Worm (Caenorhabditis elegans): ENCODE measurements around the gene ile-2.

Gene ile-2

ce11 chrX:810694-811093, 42.3 kb downstream of the ile-2 start, which contains the start of gene F25E2.2:
Gene F25E2.2, minus strand, starts transcription at chrX:810794.
- no peak for TF ChIP-seq ceh-16 (tag; optimal IDR thresholded peaks at IDR 0.05)
- TF ChIP-seq crh-2 (tag; optimal IDR thresholded peaks at IDR 0.05), result no peak
- no peak for TF ChIP-seq aly-2 (tag; optimal IDR thresholded peaks at IDR 0.05)
- TF ChIP-seq unc-55 (GFP tag; optimal IDR thresholded peaks at IDR 0.05), result no peak
- no peak for TF ChIP-seq lin-11 (tag; optimal IDR thresholded peaks at IDR 0.05)
- no peak for TF ChIP-seq sem-4 (tag; optimal IDR thresholded peaks at IDR 0.05)
- no peak for TF ChIP-seq mdl-1 (tag; optimal IDR thresholded peaks at IDR 0.05)
- no peak for TF ChIP-seq nhr-129 (tag; optimal IDR thresholded peaks at IDR 0.05)
- TF ChIP-seq nhr-25 (tag; optimal IDR thresholded peaks at IDR 0.05), result no peak
- TF ChIP-seq ztf-4 (tag; optimal IDR thresholded peaks at IDR 0.05), result no peak
- no peak for TF ChIP-seq lin-39 (tag; optimal IDR thresholded peaks at IDR 0.05)
- TF ChIP-seq unc-39 (tag; optimal IDR thresholded peaks at IDR 0.05), result no peak
- no peak for TF ChIP-seq nhr-237 (tag; optimal IDR thresholded peaks at IDR 0.05)

DNA sequence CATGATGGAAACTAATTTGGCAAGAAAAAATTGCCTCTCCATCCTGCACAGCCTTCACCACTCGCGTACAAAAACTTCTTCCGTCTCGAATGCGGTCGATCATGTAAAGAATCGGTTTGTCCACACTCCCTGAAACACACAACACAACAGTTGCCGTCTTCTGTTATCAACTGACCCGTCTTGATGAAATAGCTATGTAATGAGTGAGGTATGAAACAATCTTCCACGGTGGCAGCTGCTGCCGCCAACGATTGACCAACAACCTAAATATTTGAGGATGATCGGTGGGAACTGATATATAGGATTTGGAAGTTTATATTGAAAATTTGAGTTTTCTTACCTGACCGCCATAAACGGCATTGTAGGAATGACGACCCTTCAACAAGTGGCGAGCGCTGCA, 43.9 kb downstream of the ile-2 start:
- no peak for TF ChIP-seq aly-2 (tag; optimal IDR thresholded peaks at IDR 0.05)
- TF ChIP-seq nhr-21 (tag; optimal IDR thresholded peaks at IDR 0.05), result no peak
- TF ChIP-seq lsy-2 (tag; optimal IDR thresholded peaks at IDR 0.05), result peak in 1 of 2 experiments; percentile 17
- no peak for TF ChIP-seq nhr-25 (tag; optimal IDR thresholded peaks at IDR 0.05)
- no peak for TF ChIP-seq crh-2 (tag; optimal IDR thresholded peaks at IDR 0.05)
- no peak for TF ChIP-seq C34F6.9 (tag; optimal IDR thresholded peaks at IDR 0.05)
- no peak for TF ChIP-seq sem-4 (tag; optimal IDR thresholded peaks at IDR 0.05)
- no peak for TF ChIP-seq nhr-23 (tag; optimal IDR thresholded peaks at IDR 0.05)
- no peak for TF ChIP-seq skn-1 (tag; optimal IDR thresholded peaks at IDR 0.05)
- TF ChIP-seq lin-39 (tag; optimal IDR thresholded peaks at IDR 0.05), result no peak
- TF ChIP-seq F13H6.1 (tag; optimal IDR thresholded peaks at IDR 0.05), result peak; percentile 14
- no peak for TF ChIP-seq nhr-12 (tag; optimal IDR thresholded peaks at IDR 0.05)
- TF ChIP-seq Y55F3AM.14 (GFP tag; optimal IDR thresholded peaks at IDR 0.05), result no peak
- peak; percentile 40 for TF ChIP-seq nhr-129 (tag; optimal IDR thresholded peaks at IDR 0.05)
- no peak for TF ChIP-seq lin-11 (tag; optimal IDR thresholded peaks at IDR 0.05)
- no peak for TF ChIP-seq zag-1 (tag; optimal IDR thresholded peaks at IDR 0.05)
- no peak for TF ChIP-seq nhr-11 (tag; optimal IDR thresholded peaks at IDR 0.05)

- no peak for TF ChIP-seq nhr-6 (tag; optimal IDR thresholded peaks at IDR 0.05)
- TF ChIP-seq nhr-25 (tag; optimal IDR thresholded peaks at IDR 0.05), result no peak
- no peak for TF ChIP-seq R02D3.7 (tag; optimal IDR thresholded peaks at IDR 0.05)
- no peak for TF ChIP-seq mdl-1 (tag; optimal IDR thresholded peaks at IDR 0.05)
Measured at ce11 chrX:813063-813462, 44.7 kb downstream of the ile-2 start, which contains the start of gene F25E2.3. Gene F25E2.3, minus strand, starts transcription at chrX:813163.

DNA sequence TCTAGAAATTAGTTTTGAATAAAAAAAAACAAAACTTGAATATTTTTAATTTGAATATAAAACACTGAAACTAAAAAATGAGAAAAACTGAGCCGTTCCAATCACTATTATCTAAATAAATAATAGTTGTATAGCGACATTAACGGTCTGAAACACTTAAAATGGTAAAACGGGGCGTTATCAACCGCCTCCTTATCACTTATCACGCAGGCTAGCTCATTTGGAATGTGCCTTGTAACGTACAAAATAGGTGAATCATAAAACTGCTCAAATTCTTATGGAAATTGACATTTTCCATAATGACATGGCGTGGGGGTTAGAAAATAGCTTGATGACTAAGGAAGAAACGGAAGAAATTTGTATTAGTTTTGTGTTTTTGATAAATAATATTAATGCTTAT, 47.5 kb downstream of the ile-2 start, which contains the start of gene ifd-2:
Gene ifd-2 (minus strand): TSS at position 1 of the 400 bp plus-strand sequence.
- TF ChIP-seq fos-1 (tag; optimal IDR thresholded peaks at IDR 0.05) (peak; percentile 94), crh-2 (tag; optimal IDR thresholded peaks at IDR 0.05) (peak; percentile 42), sem-4 (tag; optimal IDR thresholded peaks at IDR 0.05) (no peak), nhr-237 (tag; optimal IDR thresholded peaks at IDR 0.05) (no peak)

DNA sequence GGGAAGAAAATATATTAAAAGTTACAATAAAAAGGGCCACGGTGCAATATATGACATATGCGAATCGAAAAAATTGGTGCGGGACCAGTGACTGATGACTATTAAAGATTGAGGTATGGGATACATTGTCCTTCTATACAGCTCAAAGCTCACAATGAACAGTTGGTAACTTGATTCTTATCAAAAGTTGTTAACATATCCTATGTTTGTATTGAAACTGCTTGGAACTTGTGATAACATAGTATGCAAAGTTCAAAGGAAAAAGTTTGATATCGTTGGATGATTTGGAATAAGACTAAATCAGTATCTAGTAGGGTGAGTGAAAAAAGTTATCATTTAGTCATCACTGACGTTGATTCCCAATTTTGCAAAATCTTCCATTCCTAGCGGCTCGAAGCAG, 49.6 kb downstream of the ile-2 start:
- no peak for TF ChIP-seq lin-11 (tag; optimal IDR thresholded peaks at IDR 0.05)
- no peak for TF ChIP-seq C34F6.9 (tag; optimal IDR thresholded peaks at IDR 0.05)
- TF ChIP-seq fos-1 (tag; optimal IDR thresholded peaks at IDR 0.05), result no peak
- TF ChIP-seq R02D3.7 (tag; optimal IDR thresholded peaks at IDR 0.05), result no peak
- no peak for TF ChIP-seq ceh-16 (tag; optimal IDR thresholded peaks at IDR 0.05)
- TF ChIP-seq nhr-12 (tag; optimal IDR thresholded peaks at IDR 0.05), result no peak
- TF ChIP-seq nhr-237 (tag; optimal IDR thresholded peaks at IDR 0.05), result no peak
- TF ChIP-seq Y55F3AM.14 (GFP tag; optimal IDR thresholded peaks at IDR 0.05), result no peak
- no peak for TF ChIP-seq nhr-23 (tag; optimal IDR thresholded peaks at IDR 0.05)
- no peak for TF ChIP-seq aly-2 (tag; optimal IDR thresholded peaks at IDR 0.05)
- no peak for TF ChIP-seq nhr-25 (tag; optimal IDR thresholded peaks at IDR 0.05)
- no peak for TF ChIP-seq mbf-1 (tag; optimal IDR thresholded peaks at IDR 0.05)
